ENCODE assay signal across 1 fruit fly cellular context in the genomic region with DNA sequence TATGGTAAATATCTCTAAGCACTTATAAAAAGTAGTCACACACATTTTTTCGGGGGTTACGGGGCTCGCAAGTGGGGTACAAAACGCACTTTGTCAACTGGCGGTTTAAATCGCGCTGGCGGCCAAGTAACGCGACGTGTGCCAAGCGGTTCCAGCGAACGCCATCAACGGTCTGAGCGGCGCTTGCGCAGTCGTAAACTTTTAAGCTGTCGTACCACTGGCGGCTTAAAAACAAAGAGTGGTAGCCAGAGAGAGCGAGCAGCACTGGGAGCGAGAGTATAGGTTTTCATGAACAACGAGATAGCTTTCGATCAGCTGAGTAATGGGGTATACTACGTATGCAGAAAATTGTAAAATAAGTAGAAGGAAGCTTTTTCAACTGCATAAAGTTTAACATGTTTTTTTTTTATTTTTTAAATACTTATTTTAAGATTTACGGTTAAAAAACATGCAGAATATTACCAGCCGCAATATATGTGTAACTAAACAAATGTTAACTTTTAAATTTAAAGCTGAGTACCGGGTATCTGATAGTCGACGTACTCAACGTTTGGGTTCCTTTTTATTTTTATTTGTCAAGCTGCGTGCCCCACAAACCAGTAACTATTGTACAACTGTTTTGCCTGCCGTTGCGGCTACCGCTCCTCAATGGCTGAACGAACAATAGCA.
TF ChIP-seq lines count a peak whose summit lies in the region.

No protein-coding gene starts in this region.

TF ChIP-seq in whole organism, embryonic, 481 proteins besides CTCF, POLR2A, EP300 and RAD21 (continued from another document and continues in another):
- TF ChIP-seq shn (GFP tag; optimal IDR thresholded peaks at IDR 0.05; lab: Kevin White, UChicago): no peak
- TF ChIP-seq fru (optimal IDR thresholded peaks at IDR 0.05; lab: Kevin White, UChicago): no peak
- no peak for TF ChIP-seq MTF-1 (GFP tag; optimal IDR thresholded peaks at IDR 0.05; lab: Kevin White, UChicago; ENCODE audit: borderline replicate concordance)
- TF ChIP-seq unpg (GFP tag; optimal IDR thresholded peaks at IDR 0.05; lab: Kevin White, UChicago): peak; percentile 46
- TF ChIP-seq Dip2 (GFP tag; IDR thresholded peaks at IDR 0.05; lab: Robert Waterston, UW): no peak
- no peak for TF ChIP-seq CG16815 (GFP tag; optimal IDR thresholded peaks at IDR 0.05; lab: Kevin White, UChicago)
- TF ChIP-seq sim (GFP tag; IDR thresholded peaks at IDR 0.05; lab: Robert Waterston, UW): no peak
- TF ChIP-seq Kr (GFP tag; optimal IDR thresholded peaks at IDR 0.05; lab: Kevin White, UChicago): no peak
- no peak for TF ChIP-seq Sry-δ (GFP tag; optimal IDR thresholded peaks at IDR 0.05; lab: Kevin White, UChicago)
- TF ChIP-seq HLHmδ (GFP tag; optimal IDR thresholded peaks at IDR 0.05; lab: Kevin White, UChicago): no peak
- no peak for TF ChIP-seq CG34376 (GFP tag; optimal IDR thresholded peaks at IDR 0.05; lab: Kevin White, UChicago)
- no peak for TF ChIP-seq CG34224 (GFP tag; IDR thresholded peaks at IDR 0.05; lab: Robert Waterston, UW; ENCODE audit: partially characterized antibody)
- TF ChIP-seq prd (optimal IDR thresholded peaks at IDR 0.05; lab: Kevin White, UChicago): no peak
- TF ChIP-seq prd (GFP tag; IDR thresholded peaks at IDR 0.05; lab: Robert Waterston, UW): 0 out of 3 replicates have a peak, but pooled peaks have one; percentile 13
- TF ChIP-seq eyg (GFP tag; optimal IDR thresholded peaks at IDR 0.05; lab: Kevin White, UChicago): no peak
- no peak for TF ChIP-seq CG16779 (GFP tag; IDR thresholded peaks at IDR 0.05; lab: Robert Waterston, UW)
- no peak for TF ChIP-seq CG10366 (GFP tag; IDR thresholded peaks at IDR 0.05; lab: Robert Waterston, UW)
- TF ChIP-seq CG4854 (GFP tag; optimal IDR thresholded peaks at IDR 0.05; lab: Kevin White, UChicago): no peak
- TF ChIP-seq dati (GFP tag; IDR thresholded peaks at IDR 0.05; lab: Robert Waterston, UW): no peak
- no peak for TF ChIP-seq HmgZ (tag; optimal IDR thresholded peaks at IDR 0.05; lab: Kevin White, UChicago)
- TF ChIP-seq yki (optimal IDR thresholded peaks at IDR 0.05; lab: Kevin White, UChicago): no peak
- TF ChIP-seq CG42726 (GFP tag; IDR thresholded peaks at IDR 0.05; lab: Robert Waterston, UW; ENCODE audit: partially characterized antibody): peak; percentile 52; the same call in 1 of the 2 replicates
- no peak for TF ChIP-seq aop (GFP tag; IDR thresholded peaks at IDR 0.05; lab: Robert Waterston, UW)
- no peak for TF ChIP-seq pho (GFP tag; optimal IDR thresholded peaks at IDR 0.05; lab: Kevin White, UChicago)
- TF ChIP-seq CG7839 (tag; optimal IDR thresholded peaks at IDR 0.05; lab: Kevin White, UChicago): peak; percentile 55
- no peak for TF ChIP-seq ftz-f1 (GFP tag; optimal IDR thresholded peaks at IDR 0.05; lab: Kevin White, UChicago)
- no peak for TF ChIP-seq CG32772 (GFP tag; IDR thresholded peaks at IDR 0.05; lab: Robert Waterston, UW)
- peak; percentile 37 for TF ChIP-seq nmo (GFP tag; optimal IDR thresholded peaks at IDR 0.05; lab: Kevin White, UChicago)
- no peak for TF ChIP-seq emc (GFP tag; optimal IDR thresholded peaks at IDR 0.05; lab: Kevin White, UChicago)
- TF ChIP-seq Fer2 (tag; optimal IDR thresholded peaks at IDR 0.05; lab: Kevin White, UChicago): no peak
- TF ChIP-seq ab (GFP tag; optimal IDR thresholded peaks at IDR 0.05; lab: Kevin White, UChicago): no peak
- TF ChIP-seq CG1233 (GFP tag; optimal IDR thresholded peaks at IDR 0.05; lab: Kevin White, UChicago): no peak
- no peak for TF ChIP-seq salm (tag; optimal IDR thresholded peaks at IDR 0.05; lab: Kevin White, UChicago)
- peak; percentile 55 for TF ChIP-seq ATbp (GFP tag; optimal IDR thresholded peaks at IDR 0.05; lab: Kevin White, UChicago)
- no peak for TF ChIP-seq h (optimal IDR thresholded peaks at IDR 0.05; lab: Kevin White, UChicago)
- TF ChIP-seq CG32767 (GFP tag; IDR thresholded peaks at IDR 0.05; lab: Robert Waterston, UW): no peak
- TF ChIP-seq CG6854 (GFP tag; optimal IDR thresholded peaks at IDR 0.05; lab: Kevin White, UChicago): peak; percentile 43
- TF ChIP-seq Spps (tag; optimal IDR thresholded peaks at IDR 0.05; lab: Kevin White, UChicago): no peak
- TF ChIP-seq CG30431 (GFP tag; optimal IDR thresholded peaks at IDR 0.05; lab: Kevin White, UChicago): no peak
- no peak for TF ChIP-seq NK7.1 (GFP tag; optimal IDR thresholded peaks at IDR 0.05; lab: Kevin White, UChicago)
- no peak for TF ChIP-seq kay (GFP tag; optimal IDR thresholded peaks at IDR 0.05; lab: Kevin White, UChicago)
- no peak for TF ChIP-seq caup (GFP tag; optimal IDR thresholded peaks at IDR 0.05; lab: Kevin White, UChicago; ENCODE audit: severe bottlenecking)
- peak; percentile 17 for TF ChIP-seq nom (GFP tag; optimal IDR thresholded peaks at IDR 0.05; lab: Kevin White, UChicago)
- TF ChIP-seq Abd-B (GFP tag; optimal IDR thresholded peaks at IDR 0.05; lab: Kevin White, UChicago): peak; percentile 34
- TF ChIP-seq hb (GFP tag; IDR thresholded peaks at IDR 0.05; lab: Robert Waterston, UW; ENCODE audit: partially characterized antibody): no peak
- no peak for TF ChIP-seq CG10431 (GFP tag; optimal IDR thresholded peaks at IDR 0.05; lab: Kevin White, UChicago)
- TF ChIP-seq CG5953 (GFP tag; IDR thresholded peaks at IDR 0.05; lab: Robert Waterston, UW): no peak
- no peak for TF ChIP-seq Taf1 (GFP tag; IDR thresholded peaks at IDR 0.05; lab: Robert Waterston, UW)
- no peak for TF ChIP-seq Dp (GFP tag; optimal IDR thresholded peaks at IDR 0.05; lab: Kevin White, UChicago)
- TF ChIP-seq tin (GFP tag; optimal IDR thresholded peaks at IDR 0.05; lab: Kevin White, UChicago): no peak
- no peak for TF ChIP-seq Nf-YA (GFP tag; IDR thresholded peaks at IDR 0.05; lab: Robert Waterston, UW)
- no peak for TF ChIP-seq maf-S (GFP tag; optimal IDR thresholded peaks at IDR 0.05; lab: Kevin White, UChicago)
- no peak for TF ChIP-seq CG6654 (GFP tag; optimal IDR thresholded peaks at IDR 0.05; lab: Kevin White, UChicago)
- TF ChIP-seq Dek (tag; optimal IDR thresholded peaks at IDR 0.05; lab: Kevin White, UChicago): no peak
- peak; percentile 46 for TF ChIP-seq CG15269 (tag; optimal IDR thresholded peaks at IDR 0.05; lab: Kevin White, UChicago)
- TF ChIP-seq CG8765 (GFP tag; IDR thresholded peaks at IDR 0.05; lab: Robert Waterston, UW): no peak
- TF ChIP-seq CG7372 (GFP tag; IDR thresholded peaks at IDR 0.05; lab: Robert Waterston, UW): no peak
- TF ChIP-seq CG11560 (tag; IDR thresholded peaks at IDR 0.05; lab: Robert Waterston, UW): no peak
- no peak for TF ChIP-seq CG11093 (GFP tag; IDR thresholded peaks at IDR 0.05; lab: Robert Waterston, UW)
- no peak for TF ChIP-seq Hey (tag; optimal IDR thresholded peaks at IDR 0.05; lab: Kevin White, UChicago)
- TF ChIP-seq CG10979 (tag; optimal IDR thresholded peaks at IDR 0.05; lab: Kevin White, UChicago): no peak
- no peak for TF ChIP-seq CG14965 (GFP tag; optimal IDR thresholded peaks at IDR 0.05; lab: Kevin White, UChicago; ENCODE audit: borderline replicate concordance)
- no peak for TF ChIP-seq CG10959 (GFP tag; IDR thresholded peaks at IDR 0.05; lab: Robert Waterston, UW)
- TF ChIP-seq CG17829 (tag; optimal IDR thresholded peaks at IDR 0.05; lab: Kevin White, UChicago): no peak
- TF ChIP-seq CG2120 (GFP tag; optimal IDR thresholded peaks at IDR 0.05; lab: Kevin White, UChicago): peak; percentile 23
- TF ChIP-seq Mrtf (GFP tag; IDR thresholded peaks at IDR 0.05; lab: Robert Waterston, UW): no peak
- TF ChIP-seq en (GFP tag; optimal IDR thresholded peaks at IDR 0.05; lab: Kevin White, UChicago): no peak
- TF ChIP-seq CG11398 (GFP tag; optimal IDR thresholded peaks at IDR 0.05; lab: Kevin White, UChicago): no peak
- no peak for TF ChIP-seq Optix (GFP tag; IDR thresholded peaks at IDR 0.05; lab: Robert Waterston, UW)
- no peak for TF ChIP-seq wor (GFP tag; IDR thresholded peaks at IDR 0.05; lab: Robert Waterston, UW)
- TF ChIP-seq ro (GFP tag; IDR thresholded peaks at IDR 0.05; lab: Robert Waterston, UW): no peak
- TF ChIP-seq Six4 (GFP tag; optimal IDR thresholded peaks at IDR 0.05; lab: Kevin White, UChicago): no peak
- no peak for TF ChIP-seq gce (GFP tag; IDR thresholded peaks at IDR 0.05; lab: Robert Waterston, UW)
- no peak for TF ChIP-seq Lhr (GFP tag; optimal IDR thresholded peaks at IDR 0.05; lab: Kevin White, UChicago)
- TF ChIP-seq CG13287 (GFP tag; IDR thresholded peaks at IDR 0.05; lab: Robert Waterston, UW; ENCODE audit: partially characterized antibody): peak; percentile 56
- no peak for TF ChIP-seq CG9797 (GFP tag; optimal IDR thresholded peaks at IDR 0.05; lab: Kevin White, UChicago)
- no peak for TF ChIP-seq CG12769 (tag; optimal IDR thresholded peaks at IDR 0.05; lab: Kevin White, UChicago)
- TF ChIP-seq Dll (GFP tag; IDR thresholded peaks at IDR 0.05; lab: Robert Waterston, UW; ENCODE audit: partially characterized antibody): 0 out of 4 replicates have a peak, but pooled peaks have one; percentile 18
- peak; percentile 38 for TF ChIP-seq CG2712 (tag; optimal IDR thresholded peaks at IDR 0.05; lab: Kevin White, UChicago)
- TF ChIP-seq CG9727 (GFP tag; optimal IDR thresholded peaks at IDR 0.05; lab: Kevin White, UChicago): peak; percentile 10
- no peak for TF ChIP-seq gro (GFP tag; optimal IDR thresholded peaks at IDR 0.05; lab: Kevin White, UChicago)
- TF ChIP-seq CrebB (tag; optimal IDR thresholded peaks at IDR 0.05; lab: Kevin White, UChicago): no peak
- peak; percentile 18 for TF ChIP-seq CG13624 (GFP tag; optimal IDR thresholded peaks at IDR 0.05; lab: Kevin White, UChicago)
- TF ChIP-seq usp (GFP tag; optimal IDR thresholded peaks at IDR 0.05; lab: Kevin White, UChicago): no peak
- no peak for TF ChIP-seq Sry-β (GFP tag; optimal IDR thresholded peaks at IDR 0.05; lab: Kevin White, UChicago)
- TF ChIP-seq crc (GFP tag; optimal IDR thresholded peaks at IDR 0.05; lab: Kevin White, UChicago): no peak
- peak; percentile 76; the same call in 1 of the 4 replicates for TF ChIP-seq chinmo (GFP tag; IDR thresholded peaks at IDR 0.05; lab: Robert Waterston, UW; ENCODE audit: partially characterized antibody)
- peak; percentile 40 for TF ChIP-seq CG12391 (tag; optimal IDR thresholded peaks at IDR 0.05; lab: Kevin White, UChicago)
- no peak for TF ChIP-seq CG3407 (GFP tag; optimal IDR thresholded peaks at IDR 0.05; lab: Kevin White, UChicago)
- TF ChIP-seq Rx (GFP tag; IDR thresholded peaks at IDR 0.05; lab: Robert Waterston, UW): no peak
- TF ChIP-seq CG10147 (GFP tag; optimal IDR thresholded peaks at IDR 0.05; lab: Kevin White, UChicago): no peak
- TF ChIP-seq crol (GFP tag; IDR thresholded peaks at IDR 0.05; lab: Robert Waterston, UW): no peak
- TF ChIP-seq sisA (GFP tag; IDR thresholded peaks at IDR 0.05; lab: Robert Waterston, UW): no peak
- TF ChIP-seq vnd (GFP tag; IDR thresholded peaks at IDR 0.05; lab: Robert Waterston, UW; ENCODE audit: partially characterized antibody): no peak
- no peak for TF ChIP-seq lmd (GFP tag; IDR thresholded peaks at IDR 0.05; lab: Robert Waterston, UW)
- TF ChIP-seq sr (GFP tag; IDR thresholded peaks at IDR 0.05; lab: Robert Waterston, UW): no peak
- no peak for TF ChIP-seq E2f1 (GFP tag; IDR thresholded peaks at IDR 0.05; lab: Robert Waterston, UW)
- 0 out of 3 replicates have a peak, but pooled peaks have one; percentile 12 for TF ChIP-seq CG7357 (GFP tag; IDR thresholded peaks at IDR 0.05; lab: Robert Waterston, UW)
- peak; percentile 28 for TF ChIP-seq CG17385 (GFP tag; optimal IDR thresholded peaks at IDR 0.05; lab: Kevin White, UChicago)
- TF ChIP-seq ap (GFP tag; IDR thresholded peaks at IDR 0.05; lab: Robert Waterston, UW): no peak
- TF ChIP-seq so (GFP tag; IDR thresholded peaks at IDR 0.05; lab: Robert Waterston, UW): no peak
- TF ChIP-seq disco-r (GFP tag; optimal IDR thresholded peaks at IDR 0.05; lab: Kevin White, UChicago): no peak
- TF ChIP-seq CG11723 (GFP tag; optimal IDR thresholded peaks at IDR 0.05; lab: Kevin White, UChicago): no peak
- no peak for TF ChIP-seq CG9437 (GFP tag; optimal IDR thresholded peaks at IDR 0.05; lab: Kevin White, UChicago)
- TF ChIP-seq Doc3 (GFP tag; IDR thresholded peaks at IDR 0.05; lab: Robert Waterston, UW; ENCODE audit: partially characterized antibody): no peak
- no peak for TF ChIP-seq CG16863 (GFP tag; optimal IDR thresholded peaks at IDR 0.05; lab: Kevin White, UChicago)
- peak; percentile 58 for TF ChIP-seq oc (tag; optimal IDR thresholded peaks at IDR 0.05; lab: Kevin White, UChicago)
- no peak for TF ChIP-seq Camta (GFP tag; optimal IDR thresholded peaks at IDR 0.05; lab: Kevin White, UChicago)
- peak; percentile 30 to 50 for TF ChIP-seq Trl (optimal IDR thresholded peaks at IDR 0.05; lab: Kevin White, UChicago)
- no peak for TF ChIP-seq Trl (GFP tag; optimal IDR thresholded peaks at IDR 0.05; lab: Kevin White, UChicago)
- TF ChIP-seq chif (GFP tag; optimal IDR thresholded peaks at IDR 0.05; lab: Kevin White, UChicago): no peak
- no peak for TF ChIP-seq CG4282 (GFP tag; optimal IDR thresholded peaks at IDR 0.05; lab: Kevin White, UChicago)
- no peak for TF ChIP-seq ssp (GFP tag; IDR thresholded peaks at IDR 0.05; lab: Robert Waterston, UW)
- peak; percentile 45; the same call in 1 of the 2 replicates for TF ChIP-seq vvl (GFP tag; IDR thresholded peaks at IDR 0.05; lab: Robert Waterston, UW)
- TF ChIP-seq slbo (GFP tag; IDR thresholded peaks at IDR 0.05; lab: Robert Waterston, UW): no peak
- no peak for TF ChIP-seq lola (GFP tag; optimal IDR thresholded peaks at IDR 0.05; lab: Kevin White, UChicago)
- no peak for TF ChIP-seq Awh (GFP tag; IDR thresholded peaks at IDR 0.05; lab: Robert Waterston, UW)
- no peak for TF ChIP-seq E2f2 (GFP tag; IDR thresholded peaks at IDR 0.05; lab: Robert Waterston, UW)
- no peak for TF ChIP-seq Neu2 (GFP tag; optimal IDR thresholded peaks at IDR 0.05; lab: Kevin White, UChicago; ENCODE audit: borderline replicate concordance)
- no peak for TF ChIP-seq trh (GFP tag; optimal IDR thresholded peaks at IDR 0.05; lab: Kevin White, UChicago)
- no peak for TF ChIP-seq CG10543 (GFP tag; optimal IDR thresholded peaks at IDR 0.05; lab: Kevin White, UChicago)
- TF ChIP-seq NC2α (GFP tag; optimal IDR thresholded peaks at IDR 0.05; lab: Kevin White, UChicago): no peak
- TF ChIP-seq run (tag; optimal IDR thresholded peaks at IDR 0.05; lab: Kevin White, UChicago): no peak
- no peak for TF ChIP-seq ranshi (GFP tag; IDR thresholded peaks at IDR 0.05; lab: Robert Waterston, UW)
- peak; percentile 97 for TF ChIP-seq CG8359 (GFP tag; optimal IDR thresholded peaks at IDR 0.05; lab: Kevin White, UChicago; ENCODE audit: borderline replicate concordance)
- TF ChIP-seq jumu (GFP tag; optimal IDR thresholded peaks at IDR 0.05; lab: Kevin White, UChicago): no peak
- no peak; the same call in 1 of the 2 replicates for TF ChIP-seq Xrp1 (GFP tag; IDR thresholded peaks at IDR 0.05; lab: Robert Waterston, UW)
- TF ChIP-seq Adf1 (GFP tag; IDR thresholded peaks at IDR 0.05; lab: Robert Waterston, UW): no peak
